Fruit fly (Drosophila melanogaster): ENCODE results near the gene ssp6.

The ssp6 gene

dm6 chr3L:6094697-6095096, 18.2 kb downstream of the ssp6 start, which contains the start of the genes CG10467 and loj (continued):
- TF ChIP-seq crp (GFP tag; optimal IDR thresholded peaks at IDR 0.05) (peak; percentile 91 to 97), CG9797 (GFP tag; optimal IDR thresholded peaks at IDR 0.05) (peak; percentile 47), MBD-R2 (GFP tag; IDR thresholded peaks at IDR 0.05) (peak; percentile 99), sd (tag; optimal IDR thresholded peaks at IDR 0.05) (peak; percentile 90), Hr78 (GFP tag; optimal IDR thresholded peaks at IDR 0.05) (no peak), nau (GFP tag; optimal IDR thresholded peaks at IDR 0.05) (peak; percentile 79), lmd (GFP tag; IDR thresholded peaks at IDR 0.05) (peak; percentile 98), grau (tag; optimal IDR thresholded peaks at IDR 0.05) (peak; percentile 95), br (optimal IDR thresholded peaks at IDR 0.05) (no peak), CG31365 (tag; optimal IDR thresholded peaks at IDR 0.05) (no peak), CG1792 (GFP tag; optimal IDR thresholded peaks at IDR 0.05) (peak; percentile 65), CG31388 (GFP tag; optimal IDR thresholded peaks at IDR 0.05) (peak; percentile 93), Bteb2 (GFP tag; optimal IDR thresholded peaks at IDR 0.05) (peak; percentile 90), CG9215 (GFP tag; IDR thresholded peaks at IDR 0.05) (peak; percentile 96), inv (GFP tag; IDR thresholded peaks at IDR 0.05; ENCODE audit: partially characterized antibody) (peak; percentile 64), z (GFP tag; IDR thresholded peaks at IDR 0.05) (peak; percentile 57; the same call in 1 of the 3 replicates), CkIIα-i1 (GFP tag; IDR thresholded peaks at IDR 0.05) (peak; percentile 84), CG12942 (GFP tag; optimal IDR thresholded peaks at IDR 0.05) (peak; percentile 98), Sox102F (GFP tag; optimal IDR thresholded peaks at IDR 0.05) (peak; percentile 97), CG7839 (tag; optimal IDR thresholded peaks at IDR 0.05) (peak; percentile 96), Rfx (GFP tag; IDR thresholded peaks at IDR 0.05) (peak; percentile 99), zfh1 (GFP tag; IDR thresholded peaks at IDR 0.05) (peak; percentile 97), Hmx (GFP tag; optimal IDR thresholded peaks at IDR 0.05) (peak; percentile 73), crc (GFP tag; optimal IDR thresholded peaks at IDR 0.05) (peak; percentile 56), CG10274 (GFP tag; optimal IDR thresholded peaks at IDR 0.05) (peak; percentile 64), dmrt99B (tag; optimal IDR thresholded peaks at IDR 0.05) (peak; percentile 93), CG9727 (GFP tag; optimal IDR thresholded peaks at IDR 0.05) (peak; percentile 96), Atf3 (GFP tag; optimal IDR thresholded peaks at IDR 0.05) (peak; percentile 72), Doc3 (GFP tag; IDR thresholded peaks at IDR 0.05; ENCODE audit: partially characterized antibody) (peak; percentile 50; the same call in 2 of the 3 replicates), NfI (GFP tag; optimal IDR thresholded peaks at IDR 0.05) (peak; percentile 94), CG7271 (tag; optimal IDR thresholded peaks at IDR 0.05) (peak; percentile 94), Med (GFP tag) (peak; percentile 94), CG10267 (tag; optimal IDR thresholded peaks at IDR 0.05) (peak; percentile 90), H15 (GFP tag; IDR thresholded peaks at IDR 0.05) (peak; percentile 96), YL-1 (GFP tag; optimal IDR thresholded peaks at IDR 0.05) (peak; percentile 92), wek (GFP tag; optimal IDR thresholded peaks at IDR 0.05) (no peak), CG13424 (tag; optimal IDR thresholded peaks at IDR 0.05) (peak; percentile 98), CG8944 (GFP tag; optimal IDR thresholded peaks at IDR 0.05) (peak; percentile 81), odd (GFP tag; optimal IDR thresholded peaks at IDR 0.05) (peak; percentile 76), CG14965 (GFP tag; optimal IDR thresholded peaks at IDR 0.05; ENCODE audit: borderline replicate concordance) (no peak), CG15269 (tag; optimal IDR thresholded peaks at IDR 0.05) (peak; percentile 95), Poxn (GFP tag; IDR thresholded peaks at IDR 0.05) (peak; percentile 93), CG4282 (GFP tag; optimal IDR thresholded peaks at IDR 0.05) (peak; percentile 43), CG8388 (GFP tag; optimal IDR thresholded peaks at IDR 0.05) (peak; percentile 89), CG11456 (GFP tag; IDR thresholded peaks at IDR 0.05) (peak; percentile 98), CHES-1-like (GFP tag; optimal IDR thresholded peaks at IDR 0.05) (peak; percentile 73), stwl (tag; optimal IDR thresholded peaks at IDR 0.05) (peak; percentile 89), tup (GFP tag; optimal IDR thresholded peaks at IDR 0.05) (peak; percentile 88), CG30431 (GFP tag; optimal IDR thresholded peaks at IDR 0.05) (peak; percentile 95), CG34376 (GFP tag; optimal IDR thresholded peaks at IDR 0.05) (peak; percentile 75)

Data from whole organism, embryonic.